Fruit fly (Drosophila melanogaster) whole organism, embryonic: Measurements from ENCODE around the gene CG17959.

Experiments
- Abd-B ChIP-seq: fragments of 200-800 bp; sonication (Bioruptor generic); optimal IDR thresholded peaks from 2 replicates; lab custom pipeline; 2018; ENCODE audit warnings: missing biosample characterization, mild to moderate bottlenecking, missing genetic modification characterization, moderate library complexity
- Atf6 ChIP-seq: fragments of 200-800 bp; sonication (Bioruptor generic); IDR thresholded peaks from 2 replicates; pipeline ENCODE4 v1.3.6; 2022; ENCODE audit warnings: missing biosample characterization, missing genetic modification characterization
- Blimp-1 ChIP-seq: fragments of 200-800 bp; sonication (Bioruptor generic); optimal IDR thresholded peaks from 3 replicates; lab custom pipeline; 2018; ENCODE audit warnings: missing biosample characterization, missing genetic modification characterization, mild to moderate bottlenecking, moderate library complexity, missing genetic modification reagents
- Bteb2 ChIP-seq: fragments of 200-800 bp; sonication (Bioruptor generic); optimal IDR thresholded peaks from 2 replicates; lab custom pipeline; 2016; ENCODE audit warnings: missing biosample characterization, missing genetic modification characterization
- CG10267 ChIP-seq: fragments of 200-800 bp; sonication (Bioruptor generic); optimal IDR thresholded peaks from 2 replicates; lab custom pipeline; 2018; ENCODE audit warnings: missing biosample characterization, mild to moderate bottlenecking, missing genetic modification characterization, moderate library complexity
- CG10321 ChIP-seq: fragments of 200-800 bp; sonication (Bioruptor generic); IDR thresholded peaks from 2 replicates; pipeline ENCODE4 v1.3.6; 2022; ENCODE audit warnings: missing biosample characterization, missing genetic modification characterization
- CG11696 ChIP-seq: fragments of 200-800 bp; sonication (Bioruptor generic); IDR thresholded peaks from 2 replicates; pipeline ENCODE4 v1.3.6; 2022; ENCODE audit warnings: missing biosample characterization, missing genetic modification characterization
- CG12769 ChIP-seq: fragments of 200-800 bp; sonication (Bioruptor generic); optimal IDR thresholded peaks from 2 replicates; lab custom pipeline; 2019; ENCODE audit warnings: missing biosample characterization, mild to moderate bottlenecking, missing genetic modification characterization, moderate library complexity
- CG1602 ChIP-seq: fragments of 200-800 bp; sonication (Bioruptor generic); optimal IDR thresholded peaks from 3 replicates; lab custom pipeline; 2016; ENCODE audit warnings: missing biosample characterization, missing genetic modification characterization
- CG16813 ChIP-seq: fragments of 200-800 bp; sonication (Bioruptor generic); IDR thresholded peaks from 3 replicates; pipeline ENCODE4 v1.3.6; 2022; ENCODE audit warnings: missing biosample characterization, missing genetic modification characterization; ENCODE audit not compliant: partially characterized antibody
- CG17612 ChIP-seq: fragments of 200-800 bp; sonication (Bioruptor generic); IDR thresholded peaks from 2 replicates; pipeline ENCODE4 v1.3.6; 2022; ENCODE audit warnings: missing biosample characterization, missing genetic modification characterization
- CG17802 ChIP-seq: fragments of 200-800 bp; sonication (Bioruptor generic); optimal IDR thresholded peaks from 2 replicates; lab custom pipeline; 2018; ENCODE audit warnings: missing biosample characterization, mild to moderate bottlenecking, missing genetic modification characterization, moderate library complexity
- CG32532 ChIP-seq: fragments of 200-800 bp; sonication (Bioruptor generic); IDR thresholded peaks from 2 replicates; pipeline ENCODE4 v1.3.6; 2022; ENCODE audit warnings: missing biosample characterization, missing genetic modification characterization
- CG3407 ChIP-seq: fragments of 200-800 bp; sonication (Bioruptor generic); optimal IDR thresholded peaks from 2 replicates; lab custom pipeline; 2018; ENCODE audit warnings: missing biosample characterization, mild to moderate bottlenecking, missing genetic modification characterization
- CG34224 ChIP-seq: fragments of 200-800 bp; sonication (Bioruptor generic); IDR thresholded peaks from 3 replicates; pipeline ENCODE4 v1.3.6; 2022; ENCODE audit warnings: missing biosample characterization, missing genetic modification characterization; ENCODE audit not compliant: partially characterized antibody
- CG3838 ChIP-seq: fragments of 200-800 bp; sonication (Bioruptor generic); optimal IDR thresholded peaks from 3 replicates; lab custom pipeline; 2016; ENCODE audit warnings: missing biosample characterization, missing genetic modification characterization
- CG3847 ChIP-seq: fragments of 200-800 bp; sonication (Bioruptor generic); IDR thresholded peaks from 2 replicates; pipeline ENCODE4 v1.3.6; 2022; ENCODE audit warnings: missing biosample characterization, missing genetic modification characterization
- CG4820 ChIP-seq: fragments of 200-800 bp; sonication (Bioruptor generic); optimal IDR thresholded peaks from 3 replicates; lab custom pipeline; 2016; ENCODE audit warnings: missing biosample characterization, missing genetic modification characterization
- CG6854 ChIP-seq: fragments of 200-800 bp; sonication (Bioruptor generic); optimal IDR thresholded peaks from 3 replicates; lab custom pipeline; 2017; ENCODE audit warnings: missing biosample characterization, mild to moderate bottlenecking, missing genetic modification characterization
- CHES-1-like ChIP-seq: fragments of 200-800 bp; sonication (Bioruptor generic); optimal IDR thresholded peaks from 2 replicates; lab custom pipeline; 2016; ENCODE audit warnings: missing biosample characterization, missing genetic modification characterization
- CTCF ChIP-seq: fragments of 200-800 bp; sonication (Bioruptor generic); optimal IDR thresholded peaks from 2 replicates; lab custom pipeline; 2017; ENCODE audit warnings: missing biosample characterization, mild to moderate bottlenecking, missing genetic modification characterization, moderate library complexity
- Doc3 ChIP-seq: fragments of 200-800 bp; sonication (Bioruptor generic); IDR thresholded peaks from 3 replicates; pipeline ENCODE4 v1.3.6; 2022; ENCODE audit warnings: missing biosample characterization, missing genetic modification characterization; ENCODE audit not compliant: partially characterized antibody
- Ets65A ChIP-seq: fragments of 200-800 bp; sonication (Bioruptor generic); peaks from one replicate; lab custom pipeline; 2016; ENCODE audit warnings: missing biosample characterization, missing genetic modification characterization
- Fer2 ChIP-seq: fragments of 200-800 bp; sonication (Bioruptor generic); optimal IDR thresholded peaks from 2 replicates; lab custom pipeline; 2018; ENCODE audit warnings: missing biosample characterization, mild to moderate bottlenecking, missing genetic modification characterization, moderate library complexity
- HLH3B ChIP-seq: fragments of 200-800 bp; sonication (Bioruptor generic); IDR thresholded peaks from 2 replicates; pipeline ENCODE4 v1.3.6; 2022; ENCODE audit warnings: missing biosample characterization, missing genetic modification characterization
- Kr ChIP-seq: fragments of 200-800 bp; sonication (Bioruptor generic); optimal IDR thresholded peaks from 2 replicates; lab custom pipeline; 2017; ENCODE audit warnings: missing biosample characterization, mild to moderate bottlenecking, missing genetic modification characterization
- Lhr ChIP-seq: fragments of 200-800 bp; sonication (Bioruptor generic); optimal IDR thresholded peaks from 3 replicates; lab custom pipeline; 2017; ENCODE audit warnings: mild to moderate bottlenecking, missing biosample characterization, missing genetic modification reagents, missing genetic modification characterization
- Nf-YA ChIP-seq: fragments of 200-800 bp; sonication (Bioruptor generic); IDR thresholded peaks from 2 replicates; pipeline ENCODE4 v1.3.6; 2022; ENCODE audit warnings: missing biosample characterization, missing genetic modification characterization
- NfI ChIP-seq: fragments of 200-800 bp; sonication (Bioruptor generic); optimal IDR thresholded peaks from 3 replicates; lab custom pipeline; 2018; ENCODE audit warnings: missing biosample characterization, mild to moderate bottlenecking, missing genetic modification characterization, moderate library complexity
- Sry-δ ChIP-seq: fragments of 200-800 bp; sonication (Bioruptor generic); optimal IDR thresholded peaks from 2 replicates; lab custom pipeline; 2016; ENCODE audit warnings: missing biosample characterization, missing genetic modification characterization
- Trl ChIP-seq, 3 experiments: fragments of >200 bp in 2 of 3; fragments of 200-800 bp in 1 of 3; sonication (Bioruptor generic) in 1 of 3; optimal IDR thresholded peaks; 2 replicates in 1 of 3; 3 replicates in 2 of 3; lab custom pipeline; 2016 to 2017; ENCODE audit warnings: missing biosample characterization in 1 of 3, missing genetic modification characterization in 1 of 3
- ab ChIP-seq: fragments of 200-800 bp; sonication (Bioruptor generic); optimal IDR thresholded peaks from 2 replicates; lab custom pipeline; 2016; ENCODE audit warnings: missing biosample characterization, missing genetic modification characterization
- bowl ChIP-seq: fragments of 200-800 bp; sonication (Bioruptor generic); IDR thresholded peaks from 2 replicates; pipeline ENCODE4 v1.3.6; 2022; ENCODE audit warnings: missing biosample characterization, missing genetic modification characterization
- ci ChIP-seq: fragments of 200-800 bp; sonication (Bioruptor generic); IDR thresholded peaks from 3 replicates; pipeline ENCODE4 v1.3.6; 2022; ENCODE audit warnings: missing biosample characterization, missing genetic modification characterization
- crol ChIP-seq: fragments of 200-800 bp; sonication (Bioruptor generic); IDR thresholded peaks from 2 replicates; pipeline ENCODE4 v1.3.6; 2022; ENCODE audit warnings: missing biosample characterization, missing genetic modification characterization
- danr ChIP-seq: fragments of 200-800 bp; sonication (Bioruptor generic); IDR thresholded peaks from 2 replicates; pipeline ENCODE4 v1.3.6; 2022; ENCODE audit warnings: missing biosample characterization, missing genetic modification characterization
- dati ChIP-seq: fragments of 200-800 bp; sonication (Bioruptor generic); IDR thresholded peaks from 2 replicates; pipeline ENCODE4 v1.3.6; 2022; ENCODE audit warnings: missing biosample characterization, missing genetic modification characterization
- dmrt11E ChIP-seq: fragments of 200-800 bp; sonication (Bioruptor generic); optimal IDR thresholded peaks from 3 replicates; lab custom pipeline; 2018; ENCODE audit warnings: missing biosample characterization, mild to moderate bottlenecking, missing genetic modification characterization, moderate library complexity
- en ChIP-seq: fragments of 200-800 bp; sonication (Bioruptor generic); optimal IDR thresholded peaks from 2 replicates; lab custom pipeline; 2016; ENCODE audit warnings: missing biosample characterization, missing genetic modification characterization
- esg ChIP-seq: fragments of 200-800 bp; sonication (Bioruptor generic); conservative IDR thresholded peaks from 2 replicates; pipeline ENCODE4 v1.3.6; 2022; ENCODE audit warnings: missing biosample characterization, missing genetic modification characterization
- eve ChIP-seq, 2 experiments: fragments of >200 bp; optimal IDR thresholded peaks; 2 replicates each; lab custom pipeline; 2017; ENCODE audit warnings: missing biosample characterization in 2 of 2, missing genetic modification characterization in 2 of 2
- gcm2 ChIP-seq: fragments of 200-800 bp; sonication (Bioruptor generic); optimal IDR thresholded peaks from 2 replicates; lab custom pipeline; 2016; ENCODE audit warnings: missing biosample characterization, missing genetic modification characterization
- ken ChIP-seq: fragments of 200-800 bp; sonication (Bioruptor generic); IDR thresholded peaks from 3 replicates; pipeline ENCODE4 v1.3.6; 2022; ENCODE audit warnings: missing biosample characterization, missing genetic modification characterization
- lilli ChIP-seq: fragments of 200-800 bp; sonication (Bioruptor generic); optimal IDR thresholded peaks from 3 replicates; lab custom pipeline; 2016; ENCODE audit warnings: missing biosample characterization, missing genetic modification characterization
- org-1 ChIP-seq: fragments of 200-800 bp; sonication (Bioruptor generic); optimal IDR thresholded peaks from 2 replicates; lab custom pipeline; 2017; ENCODE audit warnings: missing biosample characterization, missing genetic modification characterization
- sens ChIP-seq: fragments of 200-800 bp; sonication (Bioruptor generic); peaks from one replicate; lab custom pipeline; 2016; ENCODE audit warnings: missing biosample characterization, missing genetic modification characterization
- sima ChIP-seq: fragments of 200-800 bp; sonication (Bioruptor generic); optimal IDR thresholded peaks from 2 replicates; lab custom pipeline; 2016; ENCODE audit warnings: missing biosample characterization, missing genetic modification characterization
- sqz ChIP-seq: fragments of 200-800 bp; sonication (Bioruptor generic); optimal IDR thresholded peaks from 3 replicates; lab custom pipeline; 2018; ENCODE audit warnings: missing biosample characterization, mild to moderate bottlenecking, missing genetic modification characterization
- trem ChIP-seq: fragments of 200-800 bp; optimal IDR thresholded peaks from 3 replicates; lab custom pipeline; 2019; ENCODE audit warnings: missing biosample characterization, mild to moderate bottlenecking, missing genetic modification characterization, moderate library complexity
- zen ChIP-seq: fragments of 200-800 bp; sonication (Bioruptor generic); optimal IDR thresholded peaks from 3 replicates; lab custom pipeline; 2018; ENCODE audit warnings: missing biosample characterization, mild to moderate bottlenecking, missing genetic modification characterization, moderate library complexity

CG17959 gene

dm6 chrX:2989332-2989731 lies 42.4 kb downstream of the CG17959 start (continued):
- no peak for TF ChIP-seq CG10267 (tag; lab: Kevin White, UChicago)
- TF ChIP-seq Sry-δ (GFP tag; lab: Kevin White, UChicago), result no peak
- 0 out of 3 replicates have a peak, but pooled peaks have one; percentile 27 for TF ChIP-seq ci (GFP tag; lab: Robert Waterston, UW)
- TF ChIP-seq CG12769 (tag; lab: Kevin White, UChicago), result no peak
- no peak for TF ChIP-seq sqz
- TF ChIP-seq CG16813 (GFP tag; lab: Robert Waterston, UW), result no peak
- TF ChIP-seq CG1602 (GFP tag; lab: Kevin White, UChicago), result no peak
- TF ChIP-seq Atf6, result no peak
- TF ChIP-seq ab, result no peak
- TF ChIP-seq CG11696 (GFP tag; lab: Robert Waterston, UW), result no peak
- TF ChIP-seq sens (GFP tag; lab: Kevin White, UChicago), result peak; percentile 72
- TF ChIP-seq CG3838 (GFP tag; lab: Kevin White, UChicago), result no peak
- no peak for TF ChIP-seq Trl (optimal IDR thresholded peaks at IDR 0.05; lab: Kevin White, UChicago)
- TF ChIP-seq Trl (GFP tag; optimal IDR thresholded peaks at IDR 0.05; lab: Kevin White, UChicago), result no peak
- TF ChIP-seq zen (tag; lab: Kevin White, UChicago), result peak; percentile 17
- no peak for TF ChIP-seq sima (GFP tag; lab: Kevin White, UChicago)
- TF ChIP-seq NfI (GFP tag; lab: Kevin White, UChicago), result no peak
- no peak for TF ChIP-seq ken
- no peak for TF ChIP-seq esg (GFP tag; lab: Robert Waterston, UW)
- TF ChIP-seq Ets65A, result peak; percentile 46
- TF ChIP-seq org-1 (GFP tag; lab: Kevin White, UChicago), result no peak
- no peak for TF ChIP-seq CG3847 (GFP tag; lab: Robert Waterston, UW)
- TF ChIP-seq CG32532, result no peak
- TF ChIP-seq CG10321 (GFP tag; lab: Robert Waterston, UW), result no peak
- TF ChIP-seq CG34224 (GFP tag; lab: Robert Waterston, UW), result no peak
- no peak for TF ChIP-seq Fer2 (tag; lab: Kevin White, UChicago)
- TF ChIP-seq CG6854 (GFP tag; lab: Kevin White, UChicago), result no peak
- TF ChIP-seq crol (GFP tag; lab: Robert Waterston, UW), result no peak
- TF ChIP-seq eve (GFP tag; optimal IDR thresholded peaks at IDR 0.05; lab: Kevin White, UChicago), result no peak
- no peak for TF ChIP-seq CG17612 (GFP tag; lab: Robert Waterston, UW)
- TF ChIP-seq bowl (GFP tag; lab: Robert Waterston, UW), result no peak
- TF ChIP-seq Bteb2 (GFP tag; lab: Kevin White, UChicago), result no peak
- no peak for TF ChIP-seq Kr (GFP tag; lab: Kevin White, UChicago)
- TF ChIP-seq dmrt11E (tag; lab: Kevin White, UChicago), result peak; percentile 14
- TF ChIP-seq CTCF (GFP tag; lab: Kevin White, UChicago), result no peak
- no peak for TF ChIP-seq CG3407 (GFP tag; lab: Kevin White, UChicago)
- TF ChIP-seq Doc3 (GFP tag; lab: Robert Waterston, UW), result no peak
- TF ChIP-seq, all 482 proteins: peak for 10

dm6 chrX:2990952-2991351 lies 44.1 kb downstream of the CG17959 start:
- TF ChIP-seq sqz (peak; percentile 49), Nf-YA (GFP tag; lab: Robert Waterston, UW) (no peak), Blimp-1 (GFP tag; lab: Kevin White, UChicago) (peak; percentile 92)

- TF ChIP-seq gcm2 (no peak), CG4820 (no peak), trem (no peak), lilli (GFP tag; lab: Kevin White, UChicago) (no peak), Lhr (GFP tag; lab: Kevin White, UChicago) (no peak), CG17802 (tag; lab: Kevin White, UChicago) (no peak), CG12769 (tag; lab: Kevin White, UChicago) (no peak), Nf-YA (GFP tag; lab: Robert Waterston, UW) (no peak), CHES-1-like (GFP tag; lab: Kevin White, UChicago) (no peak), Abd-B (peak; percentile 8), danr (GFP tag; lab: Robert Waterston, UW) (no peak), en (no peak), dati (no peak), HLH3B (GFP tag; lab: Robert Waterston, UW) (no peak)
Observed at dm6 chrX:2993098-2993773, 46.3 kb downstream of the CG17959 start.
